Worm (Caenorhabditis elegans): ENCODE measurements around the gene F41G3.19.

DNA sequence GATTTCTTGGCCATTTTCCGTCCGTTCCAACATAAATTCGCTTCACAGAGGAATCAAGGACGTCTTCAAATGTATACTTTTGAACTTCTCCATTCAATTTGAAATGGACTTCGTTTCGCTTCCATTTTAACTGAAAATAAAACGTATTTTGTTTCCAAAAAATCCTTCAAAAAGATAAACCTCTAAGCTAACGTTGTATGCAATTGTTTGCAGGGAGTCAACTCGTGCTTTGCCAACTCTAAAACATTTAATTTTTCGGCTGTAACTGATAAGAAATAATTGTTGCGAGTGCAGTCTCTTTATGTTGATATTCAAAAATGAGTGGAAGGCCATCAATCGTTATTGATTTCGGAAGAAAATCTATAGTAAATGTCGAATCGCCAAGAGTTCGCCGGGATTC, 16.1 kb upstream of the F41G3.19 start, which contains the start of gene F41G3.18:
- no peak for TF ChIP-seq lsy-2 (tag; optimal IDR thresholded peaks at IDR 0.05)
- no peak for TF ChIP-seq ceh-82 (tag; optimal IDR thresholded peaks at IDR 0.05)
- no peak for TF ChIP-seq nhr-11 (tag; optimal IDR thresholded peaks at IDR 0.05)
